Worm (Caenorhabditis elegans) whole organism, L1 larva: ENCODE data around the gene F11C1.9.

Experiments used
- C04F5.9 ChIP-seq: sonication (generic microtip); optimal IDR thresholded peaks from 2 replicates; lab custom pipeline; 2016; ENCODE audit warnings: missing genetic modification characterization, missing compliant biosample characterization
- F16B12.6 ChIP-seq: fragments of 150-350 bp; optimal IDR thresholded peaks from 2 replicates; lab custom pipeline; 2014; ENCODE audit warnings: missing biosample characterization, missing genetic modification characterization
- aha-1 ChIP-seq: fragments of 150-350 bp; optimal IDR thresholded peaks from 2 replicates; lab custom pipeline; 2014; ENCODE audit warnings: missing biosample characterization, missing genetic modification characterization
- aly-2 ChIP-seq: fragments of 150-350 bp; optimal IDR thresholded peaks from 2 replicates; lab custom pipeline; 2014; ENCODE audit warnings: missing biosample characterization, missing genetic modification characterization
- blmp-1 ChIP-seq: fragments of 150-350 bp; optimal IDR thresholded peaks from 2 replicates; lab custom pipeline; 2014; ENCODE audit warnings: missing biosample characterization, missing genetic modification characterization
- ceh-63 ChIP-seq: fragments of 200-800 bp; sonication (Bioruptor generic); optimal IDR thresholded peaks from 2 replicates; lab custom pipeline; 2018; ENCODE audit warnings: mild to moderate bottlenecking, missing genetic modification characterization, missing compliant biosample characterization
- ceh-8 ChIP-seq: fragments of 200-800 bp; sonication (Bioruptor generic); optimal IDR thresholded peaks from 2 replicates; lab custom pipeline; 2018; ENCODE audit warnings: mild to moderate bottlenecking, missing genetic modification characterization, moderate library complexity, missing compliant biosample characterization
- dsc-1 ChIP-seq: sonication (generic microtip); optimal IDR thresholded peaks from 2 replicates; lab custom pipeline; 2016; ENCODE audit warnings: mild to moderate bottlenecking, missing genetic modification characterization, missing compliant biosample characterization
- efl-1 ChIP-seq, 4 experiments: fragments of 150-350 bp; optimal IDR thresholded peaks in 3 of 4; peaks in 1 of 4; 1 replicate in 1 of 4; 2 replicates in 3 of 4; lab custom pipeline; 2014; ENCODE audit warnings: missing biosample characterization in 2 of 4, missing genetic modification characterization in 2 of 4, missing genetic modification reagents in 2 of 4
- elt-2 ChIP-seq: sonication (generic microtip); optimal IDR thresholded peaks from 2 replicates; lab custom pipeline; 2016; ENCODE audit warnings: missing genetic modification characterization, mild to moderate bottlenecking, inconsistent platforms, missing compliant biosample characterization, missing genetic modification reagents
- grh-1 ChIP-seq: fragments of 200-800 bp; sonication (Bioruptor generic); IDR thresholded peaks from 2 replicates; pipeline ENCODE4 v1.3.6; 2022; ENCODE audit warnings: missing genetic modification reagents, missing genetic modification characterization, missing compliant biosample characterization
- hlh-17 ChIP-seq: fragments of 200-800 bp; sonication (Bioruptor generic); optimal IDR thresholded peaks from 2 replicates; lab custom pipeline; 2018; ENCODE audit warnings: missing genetic modification characterization, mild to moderate bottlenecking, missing compliant biosample characterization, moderate library complexity, borderline replicate concordance
- hlh-4 ChIP-seq: sonication (generic microtip); optimal IDR thresholded peaks from 2 replicates; lab custom pipeline; 2016; ENCODE audit warnings: mild to moderate bottlenecking, missing genetic modification characterization, missing compliant biosample characterization
- irx-1 ChIP-seq: sonication (generic microtip); optimal IDR thresholded peaks from 2 replicates; lab custom pipeline; 2016; ENCODE audit warnings: missing genetic modification characterization, missing compliant biosample characterization
- isw-1 ChIP-seq: fragments of 200-800 bp; sonication (Bioruptor generic); IDR thresholded peaks from 2 replicates; pipeline ENCODE4 v1.3.6; 2022; ENCODE audit warnings: missing genetic modification characterization, missing compliant biosample characterization
- lin-14 ChIP-seq: fragments of 200-800 bp; sonication (Bioruptor generic); optimal IDR thresholded peaks from 2 replicates; lab custom pipeline; 2018; ENCODE audit warnings: mild to moderate bottlenecking, missing genetic modification characterization, moderate library complexity, missing compliant biosample characterization
- lin-35 ChIP-seq, 2 experiments: fragments of 150-350 bp; optimal IDR thresholded peaks; 2 replicates each; lab custom pipeline; 2014; ENCODE audit warnings: missing biosample characterization in 2 of 2, missing genetic modification characterization in 2 of 2, missing genetic modification reagents in 2 of 2
- lin-39 ChIP-seq: fragments of 150-350 bp; optimal IDR thresholded peaks from 2 replicates; lab custom pipeline; 2014; ENCODE audit warnings: missing biosample characterization, missing genetic modification reagents, missing genetic modification characterization
- lir-3 ChIP-seq: sonication (generic microtip); optimal IDR thresholded peaks from 2 replicates; lab custom pipeline; 2016; ENCODE audit warnings: mild to moderate bottlenecking, missing genetic modification characterization, moderate library complexity, missing compliant biosample characterization; ENCODE audit not compliant: poor library complexity
- lsy-2 ChIP-seq, 2 experiments: fragments of 150-350 bp; optimal IDR thresholded peaks; 2 replicates each; lab custom pipeline; 2014; ENCODE audit warnings: missing biosample characterization in 2 of 2, missing genetic modification characterization in 2 of 2
- mep-1 ChIP-seq: fragments of 150-350 bp; optimal IDR thresholded peaks from 2 replicates; lab custom pipeline; 2014; ENCODE audit warnings: missing biosample characterization, missing genetic modification characterization
- nhr-11 ChIP-seq: fragments of 150-350 bp; optimal IDR thresholded peaks from 2 replicates; lab custom pipeline; 2014; ENCODE audit warnings: missing biosample characterization, missing genetic modification characterization
- nhr-19 ChIP-seq: fragments of 200-800 bp; sonication (Bioruptor generic); conservative IDR thresholded peaks from 2 replicates; pipeline ENCODE4 v1.3.6; 2022; ENCODE audit warnings: missing genetic modification characterization, missing compliant biosample characterization
- nhr-20 ChIP-seq: sonication (generic microtip); optimal IDR thresholded peaks from 2 replicates; lab custom pipeline; 2016; ENCODE audit warnings: mild to moderate bottlenecking, missing genetic modification characterization, missing compliant biosample characterization
- nhr-237 ChIP-seq: fragments of 150-350 bp; optimal IDR thresholded peaks from 2 replicates; lab custom pipeline; 2014; ENCODE audit warnings: missing biosample characterization, missing genetic modification characterization
- nhr-28 ChIP-seq: fragments of 150-350 bp; optimal IDR thresholded peaks from 2 replicates; lab custom pipeline; 2014; ENCODE audit warnings: missing biosample characterization, missing genetic modification characterization
- nhr-47 ChIP-seq: sonication (generic microtip); optimal IDR thresholded peaks from 2 replicates; lab custom pipeline; 2016; ENCODE audit warnings: mild to moderate bottlenecking, missing genetic modification characterization, moderate library complexity, missing compliant biosample characterization
- nhr-71 ChIP-seq: sonication (generic microtip); optimal IDR thresholded peaks from 2 replicates; lab custom pipeline; 2016; ENCODE audit warnings: mild to moderate bottlenecking, missing genetic modification characterization, moderate library complexity, missing compliant biosample characterization
- nhr-76 ChIP-seq: sonication (generic microtip); optimal IDR thresholded peaks from 2 replicates; lab custom pipeline; 2017; ENCODE audit warnings: missing biosample characterization, missing genetic modification characterization
- nhr-84 ChIP-seq: sonication (generic microtip); optimal IDR thresholded peaks from 2 replicates; lab custom pipeline; 2017; ENCODE audit warnings: missing biosample characterization, missing genetic modification characterization
- nhr-85 ChIP-seq: sonication (generic microtip); peaks from one replicate; lab custom pipeline; 2016; ENCODE audit warnings: missing genetic modification characterization, inconsistent platforms, missing compliant biosample characterization
- pax-3 ChIP-seq: fragments of 200-800 bp; sonication (Bioruptor generic); optimal IDR thresholded peaks from 2 replicates; lab custom pipeline; 2018; ENCODE audit warnings: mild to moderate bottlenecking, missing genetic modification characterization, moderate library complexity, missing compliant biosample characterization
- pqm-1 ChIP-seq: sonication (generic microtip); optimal IDR thresholded peaks from 3 replicates; lab custom pipeline; 2017; ENCODE audit warnings: missing biosample characterization, missing genetic modification characterization
- rnt-1 ChIP-seq: sonication (generic microtip); optimal IDR thresholded peaks from 2 replicates; lab custom pipeline; 2016; ENCODE audit warnings: mild to moderate bottlenecking, missing genetic modification characterization, moderate library complexity, missing compliant biosample characterization
- snu-23 ChIP-seq: sonication (generic microtip); optimal IDR thresholded peaks from 2 replicates; lab custom pipeline; 2016; ENCODE audit warnings: missing genetic modification characterization, missing compliant biosample characterization
- sup-37 ChIP-seq: fragments of 200-800 bp; sonication (Bioruptor generic); optimal IDR thresholded peaks from 2 replicates; lab custom pipeline; 2018; ENCODE audit warnings: mild to moderate bottlenecking, missing genetic modification characterization, missing compliant biosample characterization
- swsn-7 ChIP-seq: sonication (generic microtip); optimal IDR thresholded peaks from 2 replicates; lab custom pipeline; 2016; ENCODE audit warnings: missing genetic modification characterization, missing compliant biosample characterization
- tlp-1 ChIP-seq: fragments of 150-350 bp; optimal IDR thresholded peaks from 2 replicates; lab custom pipeline; 2014; ENCODE audit warnings: missing biosample characterization, missing genetic modification characterization
- unc-30 ChIP-seq: sonication (generic microtip); optimal IDR thresholded peaks from 2 replicates; lab custom pipeline; 2017; ENCODE audit warnings: missing biosample characterization, missing genetic modification characterization
- vab-15 ChIP-seq: sonication (generic microtip); optimal IDR thresholded peaks from 2 replicates; lab custom pipeline; 2017; ENCODE audit warnings: missing genotype, mild to moderate bottlenecking, missing genetic modification characterization, missing compliant biosample characterization
- zip-4 ChIP-seq: fragments of 200-800 bp; sonication (Bioruptor generic); optimal IDR thresholded peaks from 2 replicates; lab custom pipeline; 2018; ENCODE audit warnings: mild to moderate bottlenecking, missing genetic modification characterization, moderate library complexity, missing compliant biosample characterization

F11C1.9 gene

ce11 chrX:12944661-12945060 is 32.7 kb downstream of the F11C1.9 start:
- peak; percentile 30 for TF ChIP-seq nhr-85 (tag; lab: Kevin White, UChicago)
- TF ChIP-seq aly-2 (tag; lab: Kevin White, UChicago), result no peak

ce11 chrX:12943166-12943565 is 34.2 kb downstream of the F11C1.9 start, which contains the start of gene gmap-2:
TSS of gene gmap-2 (minus strand) at chrX:12943266.
- TF ChIP-seq C04F5.9 (tag; lab: Kevin White, UChicago) (no peak), snu-23 (GFP tag; lab: Kevin White, UChicago) (no peak), tlp-1 (no peak), pax-3 (no peak), lin-39 (no peak), ceh-8 (GFP tag; lab: Kevin White, UChicago) (no peak), lsy-2 (tag; optimal IDR thresholded peaks at IDR 0.05; lab: Kevin White, UChicago) (no peak), efl-1 (optimal IDR thresholded peaks at IDR 0.05; lab: Kevin White, UChicago) (no peak), efl-1 (GFP tag; optimal IDR thresholded peaks at IDR 0.05 in 1 of 2; lab: Kevin White, UChicago) (no peak), hlh-4 (tag; lab: Kevin White, UChicago) (no peak), ceh-63 (GFP tag; lab: Kevin White, UChicago) (no peak), zip-4 (GFP tag; lab: Kevin White, UChicago) (no peak)

- TF ChIP-seq lir-3 (tag; lab: Kevin White, UChicago) (no peak), nhr-28 (tag; lab: Kevin White, UChicago) (no peak), isw-1 (GFP tag; lab: Robert Waterston, UW) (no peak), nhr-11 (no peak), sup-37 (GFP tag; lab: Kevin White, UChicago) (no peak), snu-23 (GFP tag; lab: Kevin White, UChicago) (peak; percentile 38), mep-1 (peak; percentile 12), swsn-7 (tag; lab: Kevin White, UChicago) (no peak), nhr-76 (no peak), lin-14 (GFP tag; lab: Kevin White, UChicago) (peak; percentile 20), nhr-20 (tag; lab: Kevin White, UChicago) (peak; percentile 17), nhr-19 (peak; percentile 31), lin-39 (no peak), zip-4 (GFP tag; lab: Kevin White, UChicago) (no peak), elt-2 (tag; lab: Kevin White, UChicago) (no peak), lin-35 (GFP tag; optimal IDR thresholded peaks at IDR 0.05; lab: Kevin White, UChicago) (peak in 1 of 2 experiments; percentile 25), pqm-1 (tag; lab: Kevin White, UChicago) (no peak), nhr-71 (tag; lab: Kevin White, UChicago) (peak; percentile 17), F16B12.6 (tag; lab: Kevin White, UChicago) (no peak), nhr-47 (tag; lab: Kevin White, UChicago) (peak; percentile 5)
Measured at ce11 chrX:12942296-12942695, 35.1 kb downstream of the F11C1.9 start.

ce11 chrX:12940811-12941210 is 36.5 kb downstream of the F11C1.9 start, which contains the start of gene gmap-3:
TSS of gene gmap-3 (minus strand) at chrX:12940958.
- TF ChIP-seq blmp-1 (tag; lab: Kevin White, UChicago), result peak; percentile 16
- TF ChIP-seq irx-1 (tag; lab: Kevin White, UChicago), result no peak

ce11 chrX:12937521-12937920 is 39.8 kb downstream of the F11C1.9 start:
- TF ChIP-seq rnt-1 (tag; lab: Kevin White, UChicago) (no peak), grh-1 (GFP tag; lab: Robert Waterston, UW) (no peak), lin-39 (no peak), nhr-237 (tag; lab: Kevin White, UChicago) (no peak), nhr-76 (no peak), nhr-11 (no peak), aha-1 (tag; lab: Kevin White, UChicago) (no peak), dsc-1 (tag; lab: Kevin White, UChicago) (no peak), nhr-84 (tag; lab: Kevin White, UChicago) (no peak), vab-15 (tag; lab: Kevin White, UChicago) (no peak), pqm-1 (tag; lab: Kevin White, UChicago) (no peak), lsy-2 (tag; optimal IDR thresholded peaks at IDR 0.05; lab: Kevin White, UChicago) (no peak), unc-30 (tag; lab: Kevin White, UChicago) (no peak), hlh-17 (no peak)
